Worm (Caenorhabditis elegans) whole organism, L4 larva: ENCODE results near the gene chd-3.

Source experiments
- F10B5.3 ChIP-seq: sonication (generic microtip); optimal IDR thresholded peaks from 2 replicates; lab custom pipeline; 2016; ENCODE audit warnings: mild to moderate bottlenecking, missing genetic modification characterization, missing compliant biosample characterization
- F26F4.8 ChIP-seq: fragments of 200-800 bp; sonication (Bioruptor generic); conservative IDR thresholded peaks from 2 replicates; pipeline ENCODE4 v1.3.6; 2022; ENCODE audit warnings: missing genetic modification characterization, missing compliant biosample characterization
- F44E2.7 ChIP-seq: fragments of 200-800 bp; sonication (Bioruptor generic); IDR thresholded peaks from 2 replicates; pipeline ENCODE4 v2.1.2; 2022; ENCODE audit warnings: missing genetic modification characterization, missing compliant biosample characterization
- R02D3.7 ChIP-seq: fragments of 150-350 bp; sonication (generic microtip); optimal IDR thresholded peaks from 3 replicates; lab custom pipeline; 2014; ENCODE audit warnings: missing biosample characterization, missing genetic modification characterization
- T20F7.1 ChIP-seq: fragments of 200-800 bp; sonication (Bioruptor generic); optimal IDR thresholded peaks from 2 replicates; lab custom pipeline; 2018; ENCODE audit warnings: mild to moderate bottlenecking, missing genetic modification characterization, missing compliant biosample characterization
- Y75B8A.6 ChIP-seq: fragments of 200-800 bp; sonication (Bioruptor generic); IDR thresholded peaks from 2 replicates; pipeline ENCODE4 v1.3.6; 2022; ENCODE audit warnings: missing genetic modification reagents, missing genetic modification characterization, missing compliant biosample characterization
- ZK337.2 ChIP-seq: fragments of 200-800 bp; sonication (Bioruptor generic); IDR thresholded peaks from 2 replicates; pipeline ENCODE4 v1.3.6; 2022; ENCODE audit warnings: missing genetic modification reagents, missing genetic modification characterization, missing compliant biosample characterization
- ZK546.5 ChIP-seq, 2 experiments: sonication (generic microtip); optimal IDR thresholded peaks; 2 replicates each; lab custom pipeline; 2017; ENCODE audit warnings: missing biosample characterization in 2 of 2, missing genetic modification characterization in 2 of 2
- aha-1 ChIP-seq: fragments of 150-350 bp; peaks from one replicate; lab custom pipeline; 2014; ENCODE audit warnings: missing biosample characterization, missing genetic modification characterization
- ama-1 ChIP-seq: fragments of 150-350 bp; optimal IDR thresholded peaks from 2 replicates; lab custom pipeline; 2014; ENCODE audit warnings: inconsistent platforms, mixed read lengths
- attf-4 ChIP-seq: sonication (generic microtip); optimal IDR thresholded peaks from 3 replicates; lab custom pipeline; 2017; ENCODE audit warnings: missing biosample characterization, missing genetic modification characterization
- ceh-28 ChIP-seq: fragments of 150-350 bp; optimal IDR thresholded peaks from 2 replicates; lab custom pipeline; 2014; ENCODE audit warnings: missing biosample characterization, missing genetic modification reagents, missing genetic modification characterization
- ceh-44 ChIP-seq: fragments of 200-800 bp; sonication (Bioruptor generic); IDR thresholded peaks from 2 replicates; pipeline ENCODE4 v1.3.6; 2022; ENCODE audit warnings: missing genetic modification reagents, missing genetic modification characterization, missing compliant biosample characterization
- ces-1 ChIP-seq: fragments of 150-350 bp; sonication (generic microtip); optimal IDR thresholded peaks from 4 replicates; lab custom pipeline; 2014; ENCODE audit warnings: missing biosample characterization, missing genetic modification reagents, missing genetic modification characterization
- cey-2 ChIP-seq: sonication (generic microtip); optimal IDR thresholded peaks from 3 replicates; lab custom pipeline; 2017; ENCODE audit warnings: missing genetic modification characterization, mild to moderate bottlenecking, missing compliant biosample characterization, antibody characterized with exemption, borderline replicate concordance; ENCODE audit not compliant: insufficient read depth
- ctbp-1 ChIP-seq: fragments of 200-800 bp; sonication (Bioruptor generic); IDR thresholded peaks from 2 replicates; pipeline ENCODE4 v1.3.6; 2022; ENCODE audit warnings: missing genetic modification reagents, missing genetic modification characterization, missing compliant biosample characterization
- daf-12 ChIP-seq: fragments of 150-350 bp; optimal IDR thresholded peaks from 2 replicates; lab custom pipeline; 2014; ENCODE audit warnings: missing biosample characterization, missing genetic modification reagents, missing genetic modification characterization
- dmd-8 ChIP-seq: fragments of 200-800 bp; sonication (Bioruptor generic); IDR thresholded peaks from 2 replicates; pipeline ENCODE4 v1.3.6; 2022; ENCODE audit warnings: missing genetic modification characterization, missing compliant biosample characterization
- dpl-1 ChIP-seq: fragments of 150-350 bp; optimal IDR thresholded peaks from 2 replicates; lab custom pipeline; 2014; ENCODE audit warnings: missing biosample characterization, missing genetic modification reagents, missing genetic modification characterization
- dve-1 ChIP-seq: sonication (generic microtip); optimal IDR thresholded peaks from 2 replicates; lab custom pipeline; 2017; ENCODE audit warnings: antibody characterized with exemption, mild to moderate bottlenecking, missing genetic modification characterization, missing compliant biosample characterization; ENCODE audit not compliant: insufficient read depth
- egl-43 ChIP-seq: fragments of 200-800 bp; sonication (Bioruptor generic); IDR thresholded peaks from 2 replicates; pipeline ENCODE4 v1.3.6; 2022; ENCODE audit warnings: missing genetic modification reagents, missing genetic modification characterization, missing compliant biosample characterization
- hlh-30 ChIP-seq: sonication (generic microtip); optimal IDR thresholded peaks from 2 replicates; lab custom pipeline; 2017; ENCODE audit warnings: antibody characterized with exemption, mild to moderate bottlenecking, missing genetic modification characterization, missing compliant biosample characterization; ENCODE audit not compliant: insufficient read depth
- hmg-1.1 ChIP-seq: fragments of 200-800 bp; sonication (Bioruptor generic); IDR thresholded peaks from 2 replicates; pipeline ENCODE4 v1.3.6; 2022; ENCODE audit warnings: missing genetic modification reagents, missing genetic modification characterization, missing compliant biosample characterization
- lim-7 ChIP-seq: fragments of 200-800 bp; sonication (Bioruptor generic); IDR thresholded peaks from 2 replicates; pipeline ENCODE4 v1.3.6; 2022; ENCODE audit warnings: missing genetic modification characterization, missing compliant biosample characterization
- lin-1 ChIP-seq: fragments of 200-800 bp; sonication (Bioruptor generic); IDR thresholded peaks from 2 replicates; pipeline ENCODE4 v1.3.6; 2022; ENCODE audit warnings: missing genetic modification reagents, missing genetic modification characterization, missing compliant biosample characterization
- lin-29 ChIP-seq: fragments of 200-800 bp; sonication (Bioruptor generic); IDR thresholded peaks from 2 replicates; pipeline ENCODE4 v1.3.6; 2022; ENCODE audit warnings: missing genetic modification reagents, missing genetic modification characterization, missing compliant biosample characterization
- lir-3 ChIP-seq: sonication (generic microtip); optimal IDR thresholded peaks from 2 replicates; lab custom pipeline; 2016; ENCODE audit warnings: mild to moderate bottlenecking, missing genetic modification characterization, missing compliant biosample characterization
- madf-5 ChIP-seq, 2 experiments: fragments of 200-800 bp; sonication (Bioruptor generic); IDR thresholded peaks; 2 replicates each; pipeline ENCODE4 v1.3.6; 2022; ENCODE audit warnings: missing compliant biosample characterization in 2 of 2, missing genetic modification characterization in 2 of 2
- madf-9 ChIP-seq: fragments of 200-800 bp; sonication (Bioruptor generic); conservative IDR thresholded peaks from 2 replicates; pipeline ENCODE4 v1.3.6; 2022; ENCODE audit warnings: missing genetic modification reagents, missing genetic modification characterization, missing compliant biosample characterization
- mdt-29 ChIP-seq: fragments of 200-800 bp; sonication (Bioruptor generic); IDR thresholded peaks from 2 replicates; pipeline ENCODE4 v1.3.6; 2022; ENCODE audit warnings: missing genetic modification reagents, missing genetic modification characterization, missing compliant biosample characterization
- mep-1 ChIP-seq: fragments of 150-350 bp; sonication (generic microtip); optimal IDR thresholded peaks from 3 replicates; lab custom pipeline; 2014; ENCODE audit warnings: missing biosample characterization, missing genetic modification characterization
- mes-2 ChIP-seq: sonication (generic microtip); optimal IDR thresholded peaks from 2 replicates; lab custom pipeline; 2016; ENCODE audit warnings: missing genotype, mild to moderate bottlenecking, missing genetic modification characterization, missing compliant biosample characterization; ENCODE audit not compliant: poor library complexity, severe bottlenecking
- mxl-3 ChIP-seq: fragments of 200-800 bp; sonication (Bioruptor generic); optimal IDR thresholded peaks from 2 replicates; lab custom pipeline; 2018; ENCODE audit warnings: mild to moderate bottlenecking, missing genetic modification characterization, missing compliant biosample characterization
- nhr-10 ChIP-seq: fragments of 150-350 bp; optimal IDR thresholded peaks from 2 replicates; lab custom pipeline; 2014; ENCODE audit warnings: missing biosample characterization, missing genetic modification characterization
- nhr-102 ChIP-seq: sonication (generic microtip); optimal IDR thresholded peaks from 2 replicates; lab custom pipeline; 2016; ENCODE audit warnings: mild to moderate bottlenecking, missing genetic modification characterization, moderate library complexity, missing compliant biosample characterization
- nhr-237 ChIP-seq: sonication (generic microtip); optimal IDR thresholded peaks from 2 replicates; lab custom pipeline; 2017; ENCODE audit warnings: missing biosample characterization, missing genetic modification characterization
- nhr-42 ChIP-seq: fragments of 200-800 bp; sonication (Bioruptor generic); IDR thresholded peaks from 2 replicates; pipeline ENCODE4 v1.3.6; 2022; ENCODE audit warnings: missing genetic modification characterization, missing compliant biosample characterization
- nhr-48 ChIP-seq: sonication (generic microtip); optimal IDR thresholded peaks from 2 replicates; lab custom pipeline; 2016; ENCODE audit warnings: mild to moderate bottlenecking, missing genetic modification characterization, missing compliant biosample characterization
- nhr-76 ChIP-seq: fragments of 150-350 bp; optimal IDR thresholded peaks from 2 replicates; lab custom pipeline; 2014; ENCODE audit warnings: missing biosample characterization, missing genetic modification characterization
- nhr-77 ChIP-seq: fragments of 150-350 bp; optimal IDR thresholded peaks from 2 replicates; lab custom pipeline; 2014; ENCODE audit warnings: missing biosample characterization, missing genetic modification characterization
- pha-4 ChIP-seq, 2 experiments: fragments of 150-350 bp in 1 of 2; fragments of 200-800 bp in 1 of 2; sonication (Bioruptor generic) in 1 of 2; IDR thresholded peaks in 1 of 2; optimal IDR thresholded peaks in 1 of 2; 2 replicates each; pipeline versions ENCODE4 v1.3.6 to Lab custom; 2014 to 2022; ENCODE audit warnings: missing genetic modification characterization in 2 of 2, missing genetic modification reagents in 2 of 2, missing biosample characterization in 1 of 2, missing compliant biosample characterization in 1 of 2
- php-3 ChIP-seq: fragments of 200-800 bp; sonication (Bioruptor generic); IDR thresholded peaks from 2 replicates; pipeline ENCODE4 v1.3.6; 2022; ENCODE audit warnings: missing genetic modification reagents, missing genetic modification characterization, missing compliant biosample characterization
- rbr-2 ChIP-seq: sonication (generic microtip); optimal IDR thresholded peaks from 2 replicates; lab custom pipeline; 2016; ENCODE audit warnings: missing genotype, missing genetic modification characterization, missing compliant biosample characterization
- sdz-12 ChIP-seq: fragments of 200-800 bp; sonication (Bioruptor generic); optimal IDR thresholded peaks from 2 replicates; lab custom pipeline; 2018; ENCODE audit warnings: mild to moderate bottlenecking, missing genetic modification characterization, missing compliant biosample characterization
- skn-1 ChIP-seq: fragments of 150-350 bp; optimal IDR thresholded peaks from 2 replicates; lab custom pipeline; 2014; ENCODE audit warnings: missing biosample characterization, missing genetic modification characterization
- tag-97 ChIP-seq: fragments of 200-800 bp; sonication (Bioruptor generic); IDR thresholded peaks from 2 replicates; pipeline ENCODE4 v1.3.6; 2022; ENCODE audit warnings: missing genetic modification characterization, missing compliant biosample characterization
- tra-1 ChIP-seq: fragments of 200-800 bp; sonication (Bioruptor generic); IDR thresholded peaks from 2 replicates; pipeline ENCODE4 v1.3.6; 2022; ENCODE audit warnings: missing genetic modification reagents, missing genetic modification characterization, missing compliant biosample characterization
- unc-130 ChIP-seq: sonication (generic microtip); optimal IDR thresholded peaks from 2 replicates; lab custom pipeline; 2016; ENCODE audit warnings: missing genetic modification reagents, missing genetic modification characterization, missing compliant biosample characterization
- zfp-3 ChIP-seq: fragments of 200-800 bp; sonication (Bioruptor generic); conservative IDR thresholded peaks from 2 replicates; pipeline ENCODE4 v1.3.6; 2022; ENCODE audit warnings: missing genetic modification reagents, missing genetic modification characterization, missing compliant biosample characterization

chd-3 gene

ce11 chrX:12872022-12872888 lies 19.9 kb upstream of the chd-3 start (continued):
- TF ChIP-seq ama-1 (lab: Kevin White, UChicago), result no peak
- TF ChIP-seq tra-1, result peak; percentile 100
- no peak for TF ChIP-seq nhr-237 (tag; lab: Kevin White, UChicago)
- TF ChIP-seq lin-1 (GFP tag; lab: Robert Waterston, UW), result peak; percentile 96
- TF ChIP-seq ceh-44 (GFP tag; lab: Robert Waterston, UW), result no peak
- peak; percentile 98 for TF ChIP-seq nhr-102 (tag; lab: Kevin White, UChicago)
- TF ChIP-seq daf-12 (tag; lab: Kevin White, UChicago), result no peak
- TF ChIP-seq nhr-77 (tag; lab: Kevin White, UChicago), result peak; percentile 92
- peak; percentile 34; the same call in 1 of the 2 replicates for TF ChIP-seq hmg-1.1
- peak; percentile 42; the same call in 1 of the 2 replicates for TF ChIP-seq lin-29 (GFP tag; lab: Robert Waterston, UW)
- TF ChIP-seq Y75B8A.6, result no peak
- TF ChIP-seq nhr-48 (tag; lab: Kevin White, UChicago), result peak; percentile 99
- no peak for TF ChIP-seq ZK546.5 (tag; optimal IDR thresholded peaks at IDR 0.05; lab: Kevin White, UChicago)
- peak; percentile 99 for TF ChIP-seq mxl-3 (GFP tag; lab: Kevin White, UChicago)
- no peak for TF ChIP-seq F10B5.3 (tag; lab: Kevin White, UChicago)
- TF ChIP-seq lim-7 (GFP tag; lab: Robert Waterston, UW), result no peak
- TF ChIP-seq zfp-3, result peak; percentile 72
- peak; percentile 97 for TF ChIP-seq nhr-10 (tag; lab: Kevin White, UChicago)
- no peak for TF ChIP-seq dmd-8
- TF ChIP-seq T20F7.1 (GFP tag; lab: Kevin White, UChicago), result peak; percentile 66
- TF ChIP-seq php-3 (GFP tag; lab: Robert Waterston, UW), result peak; percentile 86
- TF ChIP-seq ctbp-1 (GFP tag; lab: Robert Waterston, UW), result peak; percentile 60; the same call in 1 of the 2 replicates
- TF ChIP-seq sdz-12 (GFP tag; lab: Kevin White, UChicago), result no peak
- no peak for TF ChIP-seq tag-97
- TF ChIP-seq nhr-76 (tag; lab: Kevin White, UChicago), result peak; percentile 50
- TF ChIP-seq dve-1 (tag; lab: Kevin White, UChicago), result peak; percentile 99
- TF ChIP-seq lir-3 (tag; lab: Kevin White, UChicago), result no peak
- TF ChIP-seq ces-1 (GFP tag; lab: Kevin White, UChicago), result no peak
- TF ChIP-seq pha-4 (GFP tag; IDR thresholded peaks at IDR 0.05; lab: Robert Waterston, UW), result peak; percentile 92
- no peak for TF ChIP-seq pha-4 (tag; optimal IDR thresholded peaks at IDR 0.05; lab: Kevin White, UChicago)
- peak; percentile 74 for TF ChIP-seq madf-9
- TF ChIP-seq F26F4.8 (GFP tag; lab: Robert Waterston, UW), result no peak
- no peak for TF ChIP-seq unc-130 (GFP tag; lab: Kevin White, UChicago)
- TF ChIP-seq mes-2 (tag; lab: Kevin White, UChicago), result peak; percentile 55
- TF ChIP-seq ZK337.2 (GFP tag; lab: Robert Waterston, UW), result no peak
- TF ChIP-seq attf-4 (tag; lab: Kevin White, UChicago), result no peak
- TF ChIP-seq ceh-28 (tag; lab: Kevin White, UChicago), result peak; percentile 24
- TF ChIP-seq mep-1 (tag; lab: Kevin White, UChicago), result peak; percentile 91
- TF ChIP-seq skn-1, result no peak
- no peak for TF ChIP-seq madf-5 (GFP tag; IDR thresholded peaks at IDR 0.05; lab: Robert Waterston, UW)
- TF ChIP-seq dpl-1, result peak; percentile 46
- TF ChIP-seq egl-43 (GFP tag; lab: Robert Waterston, UW), result no peak
- no peak for TF ChIP-seq R02D3.7
- peak; percentile 65; the same call in 1 of the 2 replicates for TF ChIP-seq nhr-42
- peak; percentile 80 for TF ChIP-seq cey-2 (tag; lab: Kevin White, UChicago)
- TF ChIP-seq rbr-2, result peak; percentile 63
- TF ChIP-seq F44E2.7, result no peak
- TF ChIP-seq mdt-29, result peak; percentile 68
- TF ChIP-seq aha-1 (tag; lab: Kevin White, UChicago), result peak; percentile 96
- TF ChIP-seq hlh-30 (tag; lab: Kevin White, UChicago), result peak; percentile 88
